Fruit fly (Drosophila melanogaster) whole organism, wandering third instar larva: ENCODE measurements around the gene Mtp.

Source experiments
- Abd-B ChIP-seq: fragments of >200 bp; optimal IDR thresholded peaks from 2 replicates; lab custom pipeline; 2017; ENCODE audit warnings: missing biosample characterization, missing genetic modification characterization
- CG32264 ChIP-seq: fragments of 200-800 bp; sonication (Bioruptor generic); optimal IDR thresholded peaks from 2 replicates; lab custom pipeline; 2016; ENCODE audit warnings: missing biosample characterization, missing genetic modification characterization
- CG9705 ChIP-seq: fragments of 200-800 bp; sonication (Bioruptor generic); optimal IDR thresholded peaks from 2 replicates; lab custom pipeline; 2018; ENCODE audit warnings: missing biosample characterization, mild to moderate bottlenecking, missing genetic modification characterization
- CrebA ChIP-seq: fragments of 200-800 bp; sonication (Bioruptor generic); optimal IDR thresholded peaks from 2 replicates; lab custom pipeline; 2016; ENCODE audit warnings: missing biosample characterization, mild to moderate bottlenecking, missing genetic modification characterization, borderline replicate concordance
- Dfd ChIP-seq: fragments of >200 bp; optimal IDR thresholded peaks from 2 replicates; lab custom pipeline; 2017; ENCODE audit warnings: missing biosample characterization, missing genetic modification characterization
- Dif ChIP-seq: fragments of 200-275, 200-300 bp; sonication (Bioruptor generic); optimal IDR thresholded peaks from 2 replicates; lab custom pipeline; 2018; ENCODE audit warnings: missing biosample characterization, missing genetic modification characterization; ENCODE audit not compliant: partially characterized antibody
- HLH106 ChIP-seq: fragments of 200-800 bp; optimal IDR thresholded peaks from 3 replicates; lab custom pipeline; 2019; ENCODE audit warnings: missing biosample characterization, mild to moderate bottlenecking, missing genetic modification characterization, moderate library complexity
- Hnf4 ChIP-seq: fragments of 200-800 bp; sonication (Bioruptor generic); optimal IDR thresholded peaks from 2 replicates; lab custom pipeline; 2016; ENCODE audit warnings: missing biosample characterization, mild to moderate bottlenecking, missing genetic modification characterization
- Hr78 ChIP-seq: fragments of >200 bp; optimal IDR thresholded peaks from 2 replicates; lab custom pipeline; 2017; ENCODE audit warnings: missing biosample characterization, missing genetic modification characterization
- Hr83 ChIP-seq: fragments of 200-300 bp; sonication (Bioruptor generic); optimal IDR thresholded peaks from 2 replicates; lab custom pipeline; 2016; ENCODE audit warnings: missing biosample characterization, mild to moderate bottlenecking, missing genetic modification characterization, moderate library complexity; ENCODE audit not compliant: poor library complexity, severe bottlenecking
- Mio ChIP-seq: sonication (Bioruptor generic); optimal IDR thresholded peaks from 2 replicates; lab custom pipeline; 2016; ENCODE audit warnings: missing biosample characterization, missing genetic modification characterization
- Myc ChIP-seq: fragments of >200 bp; optimal IDR thresholded peaks from 2 replicates; lab custom pipeline; 2017
- N ChIP-seq: fragments of >200 bp; optimal IDR thresholded peaks from 2 replicates; lab custom pipeline; 2018; ENCODE audit warnings: missing biosample characterization, missing external identifiers, missing genetic modification characterization
- OdsH ChIP-seq: fragments of 200-800 bp; sonication (Bioruptor generic); optimal IDR thresholded peaks from 2 replicates; lab custom pipeline; 2016; ENCODE audit warnings: missing biosample characterization, mild to moderate bottlenecking, missing genetic modification characterization
- Rel ChIP-seq, 2 experiments: fragments of 200-800 bp; sonication (Bioruptor generic) in 1 of 2; optimal IDR thresholded peaks; 2 replicates in 1 of 2; 3 replicates in 1 of 2; lab custom pipeline; 2016 to 2019; ENCODE audit warnings: mild to moderate bottlenecking in 2 of 2, missing biosample characterization in 2 of 2, missing genetic modification characterization in 2 of 2, moderate library complexity in 1 of 2
- Sp1 ChIP-seq: fragments of 200-800 bp; sonication (Bioruptor generic); optimal IDR thresholded peaks from 3 replicates; lab custom pipeline; 2019; ENCODE audit warnings: missing biosample characterization, mild to moderate bottlenecking, missing genetic modification characterization, moderate library complexity
- Vsx2 ChIP-seq: fragments of 200-300, 225-300 bp; sonication (Bioruptor generic); optimal IDR thresholded peaks from 2 replicates; lab custom pipeline; 2018; ENCODE audit warnings: missing biosample characterization, missing genetic modification characterization; ENCODE audit not compliant: partially characterized antibody
- br ChIP-seq: fragments of 200-800 bp; sonication (Bioruptor generic); optimal IDR thresholded peaks from 2 replicates; lab custom pipeline; 2016; ENCODE audit warnings: missing biosample characterization, missing genetic modification characterization
- brk ChIP-seq: fragments of 200-800 bp; sonication (Bioruptor generic); optimal IDR thresholded peaks from 2 replicates; lab custom pipeline; 2016; ENCODE audit warnings: missing biosample characterization, mild to moderate bottlenecking, missing genetic modification characterization
- dl ChIP-seq, 2 experiments: fragments of 175-275, 200-275 bp in 1 of 2; fragments of 200-275 bp in 1 of 2; sonication (Bioruptor generic); optimal IDR thresholded peaks; lab custom pipeline; 2018; ENCODE audit warnings: mild to moderate bottlenecking in 2 of 2, missing biosample characterization in 2 of 2, missing genetic modification characterization in 2 of 2, moderate library complexity in 2 of 2; ENCODE audit not compliant: partially characterized antibody in 2 of 2, insufficient read depth in 1 of 2
- dmrt93B ChIP-seq: fragments of 200-800 bp; sonication (Bioruptor generic); optimal IDR thresholded peaks from 2 replicates; lab custom pipeline; 2018; ENCODE audit warnings: missing biosample characterization, mild to moderate bottlenecking, missing genetic modification characterization
- dsf ChIP-seq: sonication (Bioruptor generic); optimal IDR thresholded peaks from 2 replicates; lab custom pipeline; 2016; ENCODE audit warnings: missing biosample characterization, missing genetic modification characterization, borderline replicate concordance
- ey ChIP-seq: fragments of 200-800 bp; sonication (Bioruptor generic); optimal IDR thresholded peaks from 2 replicates; lab custom pipeline; 2016; ENCODE audit warnings: missing biosample characterization, missing genetic modification characterization
- foxo ChIP-seq, 2 experiments: fragments of 200-800 bp; sonication (Bioruptor generic); optimal IDR thresholded peaks; 2 replicates in 1 of 2; 3 replicates in 1 of 2; lab custom pipeline; 2016 to 2017; ENCODE audit warnings: missing biosample characterization in 2 of 2, missing genetic modification characterization in 2 of 2
- fru ChIP-seq: fragments of 200-800 bp; sonication (Bioruptor generic); optimal IDR thresholded peaks from 3 replicates; lab custom pipeline; 2016; ENCODE audit warnings: missing biosample characterization, mild to moderate bottlenecking, missing genetic modification characterization
- h ChIP-seq: fragments of 200-800 bp; sonication (Bioruptor generic); optimal IDR thresholded peaks from 3 replicates; lab custom pipeline; 2016; ENCODE audit warnings: missing biosample characterization, mild to moderate bottlenecking, missing genetic modification characterization
- jim ChIP-seq: fragments of 175-275, 200-325 bp; sonication (Bioruptor generic); optimal IDR thresholded peaks from 2 replicates; lab custom pipeline; 2016; ENCODE audit warnings: missing biosample characterization, mild to moderate bottlenecking, missing genetic modification characterization
- lola ChIP-seq: fragments of >200 bp; optimal IDR thresholded peaks from 2 replicates; lab custom pipeline; 2017; ENCODE audit warnings: missing biosample characterization, missing genetic modification characterization
- pan ChIP-seq: fragments of >200 bp; optimal IDR thresholded peaks from 2 replicates; lab custom pipeline; 2017
- psq ChIP-seq: fragments of 200-800 bp; sonication (Bioruptor generic); optimal IDR thresholded peaks from 3 replicates; lab custom pipeline; 2017; ENCODE audit warnings: missing biosample characterization, mild to moderate bottlenecking, missing genetic modification characterization, moderate library complexity
- rgr ChIP-seq: fragments of 200-800 bp; sonication (Bioruptor generic); optimal IDR thresholded peaks from 3 replicates; lab custom pipeline; 2016; ENCODE audit warnings: missing biosample characterization, mild to moderate bottlenecking, missing genetic modification characterization
- sage ChIP-seq: fragments of 200-800 bp; sonication (Bioruptor generic); optimal IDR thresholded peaks from 2 replicates; lab custom pipeline; 2016; ENCODE audit warnings: missing biosample characterization, mild to moderate bottlenecking, missing genetic modification characterization
- sv ChIP-seq: fragments of 200-800 bp; sonication (Bioruptor generic); optimal IDR thresholded peaks from 3 replicates; lab custom pipeline; 2016; ENCODE audit warnings: missing biosample characterization, missing genetic modification characterization
- tai ChIP-seq: sonication (Bioruptor generic); optimal IDR thresholded peaks from 2 replicates; lab custom pipeline; 2016; ENCODE audit warnings: missing biosample characterization, missing genetic modification characterization
- usp ChIP-seq: fragments of >200 bp; optimal IDR thresholded peaks from 2 replicates; lab custom pipeline; 2017; ENCODE audit warnings: missing biosample characterization, missing genetic modification characterization

The Mtp gene

dm6 chr2L:20927653-20928052 lies 5.0 kb upstream of the Mtp start, which contains the start of gene Nthl1:
Gene Nthl1 (minus strand): TSS chr2L:20927860.
- TF ChIP-seq Hnf4 (GFP tag; lab: Kevin White, UChicago) (no peak), pan (lab: Kevin White, UChicago) (no peak)
- TF ChIP-seq, all 38 proteins: peak for 0

- no peak for TF ChIP-seq Sp1 (GFP tag; lab: Kevin White, UChicago)
- TF ChIP-seq sage (GFP tag; lab: Kevin White, UChicago): no peak
- TF ChIP-seq CG9705 (GFP tag; lab: Kevin White, UChicago): no peak
- TF ChIP-seq psq (GFP tag; lab: Kevin White, UChicago): no peak
- TF ChIP-seq CrebA (GFP tag; lab: Kevin White, UChicago): no peak
- TF ChIP-seq brk: no peak
These were observed 3.3 kb upstream of the Mtp start, which contains the start of gene RPA2 for dm6 chr2L:20925975-20926374. Gene RPA2 (minus strand): TSS chr2L:20926147.

- TF ChIP-seq Dfd (GFP tag; lab: Kevin White, UChicago): peak; percentile 61
- no peak for TF ChIP-seq dmrt93B (GFP tag; lab: Kevin White, UChicago)
- no peak for TF ChIP-seq Mio (GFP tag; lab: Kevin White, UChicago)
- no peak for TF ChIP-seq Hr78 (GFP tag; lab: Kevin White, UChicago)
- TF ChIP-seq CrebA (GFP tag; lab: Kevin White, UChicago): no peak
- TF ChIP-seq foxo (GFP tag; optimal IDR thresholded peaks at IDR 0.05; lab: Kevin White, UChicago): no peak
- TF ChIP-seq usp: no peak
These were observed 454 bp upstream of the Mtp start for dm6 chr2L:20923088-20923571.

DNA sequence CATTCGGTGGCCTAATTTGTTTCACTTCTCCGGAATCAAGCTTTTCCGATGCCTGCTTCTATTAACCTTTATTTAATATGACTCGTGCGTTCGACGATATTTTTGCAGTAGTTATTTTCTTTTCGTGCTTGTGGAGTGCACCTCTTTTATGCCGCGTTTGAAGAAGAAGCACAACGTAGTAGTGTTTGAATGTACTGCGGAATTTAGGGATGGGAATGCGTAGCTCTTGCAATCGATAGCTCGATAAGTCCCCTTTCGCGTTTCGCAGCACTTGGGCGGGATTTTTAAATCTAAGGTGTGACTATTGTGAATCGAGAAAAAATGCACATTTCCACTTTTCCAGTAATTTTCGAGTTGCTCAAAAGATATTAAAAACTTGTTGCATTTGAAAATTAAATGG lies 3.9 kb downstream of the Mtp start, which contains the start of the genes CG43739 and sky:
Gene CG43739 (minus strand): TSS at position 199 of the 400 bp plus-strand sequence.
Gene sky (minus strand): TSS at position 199 of the 400 bp plus-strand sequence.
- TF ChIP-seq Hnf4 (GFP tag; lab: Kevin White, UChicago): peak; percentile 59
- peak; percentile 4 for TF ChIP-seq br (GFP tag; lab: Kevin White, UChicago)
- no peak for TF ChIP-seq OdsH (GFP tag; lab: Kevin White, UChicago)
- no peak for TF ChIP-seq Rel (GFP tag; optimal IDR thresholded peaks at IDR 0.05; lab: Kevin White, UChicago)
- TF ChIP-seq Rel (tag; optimal IDR thresholded peaks at IDR 0.05; lab: Kevin White, UChicago): no peak
- TF ChIP-seq Dif (GFP tag; lab: Kevin White, UChicago): no peak
- no peak for TF ChIP-seq CG9705 (GFP tag; lab: Kevin White, UChicago)
- TF ChIP-seq sage (GFP tag; lab: Kevin White, UChicago): no peak
- no peak for TF ChIP-seq jim (GFP tag; lab: Kevin White, UChicago)
- TF ChIP-seq Myc (lab: Kevin White, UChicago): peak; percentile 18
- TF ChIP-seq CG32264: no peak
- TF ChIP-seq Abd-B (GFP tag; lab: Kevin White, UChicago): no peak
- TF ChIP-seq brk: no peak
- no peak for TF ChIP-seq Vsx2 (GFP tag; lab: Kevin White, UChicago)
- no peak for TF ChIP-seq Mio (GFP tag; lab: Kevin White, UChicago)
- peak in 1 of 2 experiments; percentile 32 for TF ChIP-seq foxo (GFP tag; optimal IDR thresholded peaks at IDR 0.05; lab: Kevin White, UChicago)
- TF ChIP-seq h: peak; percentile 40
- TF ChIP-seq Hr83 (GFP tag; lab: Kevin White, UChicago): peak; percentile 74
- peak; percentile 3 for TF ChIP-seq ey (GFP tag; lab: Kevin White, UChicago)

- TF ChIP-seq ey (GFP tag; lab: Kevin White, UChicago) (peak; percentile 71), Hr83 (GFP tag; lab: Kevin White, UChicago) (peak; percentile 35), CrebA (GFP tag; lab: Kevin White, UChicago) (no peak), pan (lab: Kevin White, UChicago) (no peak), foxo (GFP tag; optimal IDR thresholded peaks at IDR 0.05; lab: Kevin White, UChicago) (peak in 1 of 2 experiments; percentile 82), CG32264 (peak; percentile 42), N (GFP tag; lab: Kevin White, UChicago) (no peak), br (GFP tag; lab: Kevin White, UChicago) (peak; percentile 67), dsf (GFP tag; lab: Kevin White, UChicago) (no peak), Myc (lab: Kevin White, UChicago) (no peak), psq (GFP tag; lab: Kevin White, UChicago) (peak; percentile 46), Hnf4 (GFP tag; lab: Kevin White, UChicago) (peak; percentile 73), rgr (GFP tag; lab: Kevin White, UChicago) (peak; percentile 77), dmrt93B (GFP tag; lab: Kevin White, UChicago) (no peak), sage (GFP tag; lab: Kevin White, UChicago) (peak; percentile 79), lola (no peak), fru (peak; percentile 80), tai (GFP tag; lab: Kevin White, UChicago) (peak; percentile 54), brk (peak; percentile 41), CG9705 (GFP tag; lab: Kevin White, UChicago) (no peak), sv (GFP tag; lab: Kevin White, UChicago) (peak; percentile 81), HLH106 (peak; percentile 16), Dfd (GFP tag; lab: Kevin White, UChicago) (peak; percentile 20), Rel (GFP tag; optimal IDR thresholded peaks at IDR 0.05; lab: Kevin White, UChicago) (peak; percentile 21), Rel (tag; optimal IDR thresholded peaks at IDR 0.05; lab: Kevin White, UChicago) (peak; percentile 70), dl (GFP tag; optimal IDR thresholded peaks at IDR 0.05; lab: Kevin White, UChicago; ENCODE audit: insufficient read depth in 1 of 2, partially characterized antibody in 2 of 2) (no peak), OdsH (GFP tag; lab: Kevin White, UChicago) (peak; percentile 66), Sp1 (GFP tag; lab: Kevin White, UChicago) (peak; percentile 72), h (peak; percentile 81)
These were observed 4.5 kb downstream of the Mtp start for dm6 chr2L:20918056-20918674.
